Worm (Caenorhabditis elegans): Measurements from ENCODE around the gene M60.6.
A peak's percentile ranks its signal among the peaks of the same experiment; 100 is the strongest.

Gene M60.6

DNA sequence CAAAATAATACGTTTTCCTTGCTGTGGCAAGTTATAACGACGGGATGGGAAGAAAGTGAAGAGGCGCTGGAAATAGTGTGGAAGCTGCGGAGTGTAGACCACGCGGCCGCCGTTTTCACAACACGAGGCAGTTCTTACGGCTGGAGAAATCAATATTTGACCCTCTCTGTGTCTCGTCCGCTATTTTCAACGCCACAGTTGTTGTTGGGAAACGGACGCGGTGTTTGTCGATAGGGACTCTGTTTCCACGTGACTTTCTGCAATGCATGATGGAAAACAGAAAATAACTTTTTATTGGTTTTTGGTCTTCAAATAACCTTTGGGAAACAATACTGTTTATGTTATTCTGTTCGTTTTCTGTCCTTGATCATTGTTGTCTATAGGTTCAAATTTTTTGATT is 20.4 kb downstream of the M60.6 start, which contains the start of gene K02A6.3 (continued):
- TF ChIP-seq Y95B8A.8 (GFP tag; IDR thresholded peaks at IDR 0.05) (peak; percentile 57; the same call in 1 of the 2 replicates), repo-1 (tag; optimal IDR thresholded peaks at IDR 0.05) (peak; percentile 57), mcd-1 (GFP tag; IDR thresholded peaks at IDR 0.05) (peak; percentile 54), hmg-1.2 (GFP tag; IDR thresholded peaks at IDR 0.05) (peak; percentile 78), tbp1 (GFP tag; optimal IDR thresholded peaks at IDR 0.05) (peak; percentile 63), snpc-1.1 (tag; optimal IDR thresholded peaks at IDR 0.05; ENCODE audit: insufficient read depth) (no peak), lsy-27 (tag; optimal IDR thresholded peaks at IDR 0.05; ENCODE audit: borderline replicate concordance, insufficient read depth) (no peak), dox-1 (GFP tag; IDR thresholded peaks at IDR 0.05) (peak; percentile 88), lin-54 (GFP tag; optimal IDR thresholded peaks at IDR 0.05) (peak; percentile 46), rpc-1 (optimal IDR thresholded peaks at IDR 0.05) (no peak), rpc-1 (tag; optimal IDR thresholded peaks at IDR 0.05) (no peak), attf-5 (GFP tag; optimal IDR thresholded peaks at IDR 0.05) (peak; percentile 76), B0336.3 (GFP tag; IDR thresholded peaks at IDR 0.05) (peak; percentile 91), atf-7 (tag; optimal IDR thresholded peaks at IDR 0.05) (peak; percentile 74), F55B11.4 (tag; optimal IDR thresholded peaks at IDR 0.05; ENCODE audit: borderline replicate concordance, insufficient read depth) (no peak), F10E7.11 (tag; optimal IDR thresholded peaks at IDR 0.05) (no peak), tlf-1 (GFP tag; optimal IDR thresholded peaks at IDR 0.05) (peak; percentile 66), nfya-1 (tag; optimal IDR thresholded peaks at IDR 0.05; ENCODE audit: borderline replicate concordance, insufficient read depth) (no peak), akir-1 (GFP tag; optimal IDR thresholded peaks at IDR 0.05) (no peak), hlh-12 (tag; optimal IDR thresholded peaks at IDR 0.05) (no peak), sdz-38 (tag; optimal IDR thresholded peaks at IDR 0.05) (no peak), ztf-28 (GFP tag; IDR thresholded peaks at IDR 0.05) (no peak), cebp-2 (GFP tag; IDR thresholded peaks at IDR 0.05) (no peak), Y53G8AR.9 (GFP tag; conservative IDR thresholded peaks at IDR 0.05) (no peak), attf-3 (GFP tag; conservative IDR thresholded peaks at IDR 0.05) (no peak), let-607 (tag; optimal IDR thresholded peaks at IDR 0.05) (peak; percentile 60 to 70), hmg-20 (GFP tag; IDR thresholded peaks at IDR 0.05) (no peak), lag-1 (GFP tag; IDR thresholded peaks at IDR 0.05) (no peak), somi-1 (GFP tag; optimal IDR thresholded peaks at IDR 0.05) (peak; percentile 86), aptf-2 (GFP tag; conservative IDR thresholded peaks at IDR 0.05) (no peak), rec-8 (tag; optimal IDR thresholded peaks at IDR 0.05) (no peak), ztf-26 (tag; optimal IDR thresholded peaks at IDR 0.05) (peak; percentile 90), F22D6.2 (tag; optimal IDR thresholded peaks at IDR 0.05) (peak; percentile 78), F57C9.4 (tag; optimal IDR thresholded peaks at IDR 0.05) (no peak), pha-4 (tag; optimal IDR thresholded peaks at IDR 0.05) (peak; percentile 58), K11D2.4 (GFP tag; IDR thresholded peaks at IDR 0.05) (peak; percentile 63), snpc-1.3 (tag; optimal IDR thresholded peaks at IDR 0.05; ENCODE audit: insufficient read depth) (no peak), Y67H2A.10 (GFP tag; conservative IDR thresholded peaks at IDR 0.05) (no peak)

DNA sequence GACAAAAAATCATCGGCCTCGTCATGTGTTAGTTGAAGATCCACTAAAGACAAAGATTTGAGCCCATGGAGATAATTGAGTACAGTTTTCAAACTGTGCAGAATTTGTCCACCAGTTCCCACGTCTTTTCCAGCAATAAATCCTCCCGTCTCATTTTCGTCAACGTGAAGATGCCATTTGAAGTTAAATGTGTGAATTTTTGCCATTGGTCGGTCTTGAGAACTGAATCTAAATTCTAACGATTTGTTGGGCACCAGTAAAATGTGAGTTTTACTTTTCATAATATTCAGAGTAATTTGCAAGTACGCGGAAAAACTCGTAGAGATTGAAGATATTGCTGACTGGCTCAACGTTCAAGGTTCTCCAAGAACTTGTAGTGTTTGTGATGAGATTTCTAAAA is 21.7 kb downstream of the M60.6 start:
- TF ChIP-seq Y53F4B.3 (GFP tag; IDR thresholded peaks at IDR 0.05) (no peak), tlf-1 (GFP tag; optimal IDR thresholded peaks at IDR 0.05) (no peak), egrh-3 (GFP tag; IDR thresholded peaks at IDR 0.05) (no peak), ceh-91 (GFP tag; IDR thresholded peaks at IDR 0.05) (no peak), madf-8 (GFP tag; conservative IDR thresholded peaks at IDR 0.05) (no peak), ztf-26 (tag; optimal IDR thresholded peaks at IDR 0.05) (no peak), F22D6.2 (tag; optimal IDR thresholded peaks at IDR 0.05) (no peak)
